Fruit fly (Drosophila melanogaster): Measurements from ENCODE around the gene CG34367.
A peak's percentile ranks its signal among the peaks of the same experiment; 100 is the strongest.

CG34367 gene

dm6 chr2L:10375464-10376236 is 21.9 kb upstream of the CG34367 start, which contains the start of the genes CG33303 and dpr19 (continued):
- TF ChIP-seq CG1233 (GFP tag; optimal IDR thresholded peaks at IDR 0.05) (peak; percentile 67), Hand (GFP tag; optimal IDR thresholded peaks at IDR 0.05) (peak; percentile 31), br (optimal IDR thresholded peaks at IDR 0.05) (no peak), maf-S (GFP tag; optimal IDR thresholded peaks at IDR 0.05) (no peak), NC2β (GFP tag; optimal IDR thresholded peaks at IDR 0.05) (no peak), CG12104 (GFP tag; optimal IDR thresholded peaks at IDR 0.05) (peak; percentile 49), CG34376 (GFP tag; optimal IDR thresholded peaks at IDR 0.05) (no peak), danr (GFP tag; IDR thresholded peaks at IDR 0.05) (no peak), CG11504 (tag; optimal IDR thresholded peaks at IDR 0.05) (peak; percentile 85), Dll (GFP tag; IDR thresholded peaks at IDR 0.05; ENCODE audit: partially characterized antibody) (peak; percentile 38; the same call in 1 of the 4 replicates), oc (tag; optimal IDR thresholded peaks at IDR 0.05) (no peak), CG30403 (GFP tag; optimal IDR thresholded peaks at IDR 0.05) (peak; percentile 64), pb (GFP tag; optimal IDR thresholded peaks at IDR 0.05) (no peak), ato (GFP tag; IDR thresholded peaks at IDR 0.05; ENCODE audit: partially characterized antibody) (no peak), CG4617 (GFP tag; optimal IDR thresholded peaks at IDR 0.05; ENCODE audit: borderline replicate concordance) (peak; percentile 75), tio (GFP tag; optimal IDR thresholded peaks at IDR 0.05) (no peak), luna (GFP tag; optimal IDR thresholded peaks at IDR 0.05) (no peak), zen2 (GFP tag; IDR thresholded peaks at IDR 0.05; ENCODE audit: partially characterized antibody) (no peak), Blimp-1 (GFP tag; optimal IDR thresholded peaks at IDR 0.05) (no peak), CG33557 (GFP tag; optimal IDR thresholded peaks at IDR 0.05) (peak; percentile 74), CG4854 (GFP tag; optimal IDR thresholded peaks at IDR 0.05) (no peak), Ravus (GFP tag; IDR thresholded peaks at IDR 0.05) (no peak), Bteb2 (GFP tag; optimal IDR thresholded peaks at IDR 0.05) (no peak), h (optimal IDR thresholded peaks at IDR 0.05) (no peak), CG13624 (GFP tag; optimal IDR thresholded peaks at IDR 0.05) (no peak), Fer2 (tag; optimal IDR thresholded peaks at IDR 0.05) (peak; percentile 48), amos (GFP tag; IDR thresholded peaks at IDR 0.05; ENCODE audit: partially characterized antibody) (no peak; the same call in 1 of the 2 replicates), CG12299 (tag; optimal IDR thresholded peaks at IDR 0.05) (peak; percentile 81), Dip2 (GFP tag; IDR thresholded peaks at IDR 0.05) (no peak), E2f1 (GFP tag; IDR thresholded peaks at IDR 0.05) (peak; percentile 60), CG12659 (GFP tag; optimal IDR thresholded peaks at IDR 0.05) (peak; percentile 86), Hsf (GFP tag; optimal IDR thresholded peaks at IDR 0.05) (no peak), CG3407 (GFP tag; optimal IDR thresholded peaks at IDR 0.05) (peak; percentile 63), CG12391 (tag; optimal IDR thresholded peaks at IDR 0.05) (peak; percentile 92), Pdp1 (GFP tag; optimal IDR thresholded peaks at IDR 0.05) (no peak), mirr (GFP tag; optimal IDR thresholded peaks at IDR 0.05) (no peak), CG31441 (GFP tag; IDR thresholded peaks at IDR 0.05) (peak; percentile 94), Hr3 (GFP tag; optimal IDR thresholded peaks at IDR 0.05) (peak; percentile 65), Hey (tag; optimal IDR thresholded peaks at IDR 0.05) (no peak), CG14860 (GFP tag; IDR thresholded peaks at IDR 0.05; ENCODE audit: partially characterized antibody) (no peak), CG6683 (GFP tag; optimal IDR thresholded peaks at IDR 0.05) (peak; percentile 68)

All from whole organism, embryonic.